Worm (Caenorhabditis elegans) whole organism, L3 larva: ENCODE data around the gene best-13.

Experiments used
- ama-1 ChIP-seq: fragments of 150-350 bp; optimal IDR thresholded peaks from 2 replicates; lab custom pipeline; 2018
- egl-27 ChIP-seq: sonication (generic microtip); optimal IDR thresholded peaks from 4 replicates; lab custom pipeline; 2017; ENCODE audit warnings: missing biosample characterization, missing genetic modification reagents, missing genetic modification characterization
- jun-1 ChIP-seq: fragments of 150-350 bp; optimal IDR thresholded peaks from 2 replicates; lab custom pipeline; 2014; ENCODE audit warnings: missing biosample characterization, missing genetic modification reagents, missing genetic modification characterization
- lsy-12 ChIP-seq: sonication (generic microtip); optimal IDR thresholded peaks from 2 replicates; lab custom pipeline; 2016; ENCODE audit warnings: mild to moderate bottlenecking, missing genetic modification characterization, missing compliant biosample characterization
- nfya-1 ChIP-seq: sonication (generic microtip); optimal IDR thresholded peaks from 2 replicates; lab custom pipeline; 2017; ENCODE audit warnings: missing genetic modification characterization, mild to moderate bottlenecking, missing compliant biosample characterization, antibody characterized with exemption, moderate library complexity; ENCODE audit not compliant: insufficient read depth
- nhr-28 ChIP-seq: fragments of 150-350 bp; optimal IDR thresholded peaks from 2 replicates; lab custom pipeline; 2014; ENCODE audit warnings: missing biosample characterization, missing genetic modification characterization
- ztf-11 ChIP-seq: fragments of 150-350 bp; optimal IDR thresholded peaks from 2 replicates; lab custom pipeline; 2014; ENCODE audit warnings: missing biosample characterization, missing genetic modification characterization
- ztf-4 ChIP-seq: fragments of 150-350 bp; optimal IDR thresholded peaks from 2 replicates; lab custom pipeline; 2014; ENCODE audit warnings: missing biosample characterization, missing genetic modification characterization

DNA sequence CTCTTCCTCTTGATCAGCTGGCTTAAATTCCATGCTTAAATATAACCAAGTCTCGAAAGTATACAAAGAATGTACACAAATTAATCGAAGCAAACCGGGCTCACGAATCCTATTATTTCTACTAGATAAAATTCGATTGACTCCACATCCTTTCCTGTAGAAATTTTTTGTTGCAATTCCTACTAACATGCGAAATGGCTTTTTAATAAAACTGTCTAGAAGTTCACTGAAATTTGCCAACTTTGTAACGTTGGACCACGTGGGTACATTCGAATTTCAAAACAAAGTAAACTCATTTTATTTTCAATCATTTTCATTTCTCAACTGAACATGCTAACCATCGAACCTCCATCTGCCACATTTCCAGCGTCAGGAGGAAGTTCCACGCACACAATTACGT, 8.6 kb upstream of the best-13 start, which contains the start of gene ssp-32:
- TF ChIP-seq ztf-4 (no peak), egl-27 (tag; lab: Kevin White, UChicago) (no peak), jun-1 (tag; lab: Kevin White, UChicago) (no peak), nhr-28 (tag; lab: Kevin White, UChicago) (no peak), ztf-11 (no peak), lsy-12 (no peak), ama-1 (lab: Kevin White, UChicago) (no peak), nfya-1 (tag; lab: Kevin White, UChicago) (no peak)
